Fruit fly (Drosophila melanogaster) whole organism, prepupa: Measurements from ENCODE around the gene CG14664.

Experiments used
- CG10669 ChIP-seq: fragments of 200-800 bp; sonication (Bioruptor generic); optimal IDR thresholded peaks from 3 replicates; lab custom pipeline; 2018; ENCODE audit warnings: missing biosample characterization, mild to moderate bottlenecking, missing genetic modification characterization, moderate library complexity
- CG11762 ChIP-seq: fragments of 200-800 bp; sonication (Bioruptor generic); optimal IDR thresholded peaks from 3 replicates; lab custom pipeline; 2016; ENCODE audit warnings: missing biosample characterization, missing genetic modification characterization; ENCODE audit not compliant: insufficient read depth
- CG11902 ChIP-seq: fragments of 200-800 bp; sonication (Bioruptor generic); optimal IDR thresholded peaks from 3 replicates; lab custom pipeline; 2016; ENCODE audit warnings: missing biosample characterization, missing genetic modification characterization
- CG15336 ChIP-seq: fragments of 200-800 bp; sonication (Bioruptor generic); IDR thresholded peaks from 2 replicates; pipeline ENCODE4 v1.3.6; 2022; ENCODE audit warnings: missing biosample characterization, missing genetic modification characterization
- CG1621 ChIP-seq: fragments of 200-800 bp; sonication (Bioruptor generic); optimal IDR thresholded peaks from 3 replicates; lab custom pipeline; 2018; ENCODE audit warnings: missing biosample characterization, mild to moderate bottlenecking, missing genetic modification characterization
- CG16779 ChIP-seq: fragments of 200-800 bp; sonication (Bioruptor generic); optimal IDR thresholded peaks from 3 replicates; lab custom pipeline; 2017; ENCODE audit warnings: missing biosample characterization, mild to moderate bottlenecking, missing genetic modification characterization
- CG3032 ChIP-seq: fragments of 200-800 bp; optimal IDR thresholded peaks from 2 replicates; lab custom pipeline; 2019; ENCODE audit warnings: missing biosample characterization, mild to moderate bottlenecking, missing genetic modification characterization, moderate library complexity
- CG31627 ChIP-seq: fragments of 200-800 bp; sonication (Bioruptor generic); optimal IDR thresholded peaks from 3 replicates; lab custom pipeline; 2016; ENCODE audit warnings: missing biosample characterization, missing genetic modification characterization
- CG32006 ChIP-seq: fragments of 200-800 bp; sonication (Bioruptor generic); optimal IDR thresholded peaks from 3 replicates; lab custom pipeline; 2017; ENCODE audit warnings: missing biosample characterization, mild to moderate bottlenecking, missing genetic modification characterization
- CG3919 ChIP-seq: fragments of 200-800 bp; sonication (Bioruptor generic); optimal IDR thresholded peaks from 3 replicates; lab custom pipeline; 2016; ENCODE audit warnings: missing biosample characterization, missing genetic modification characterization
- CG4318 ChIP-seq: fragments of 200-800 bp; sonication (Bioruptor generic); optimal IDR thresholded peaks from 3 replicates; lab custom pipeline; 2017; ENCODE audit warnings: missing biosample characterization, mild to moderate bottlenecking, missing genetic modification characterization
- CG6163 ChIP-seq: fragments of 200-800 bp; sonication (Bioruptor generic); IDR thresholded peaks from 3 replicates; pipeline ENCODE4 v1.3.6; 2022; ENCODE audit warnings: missing biosample characterization, missing genetic modification characterization
- CG6792 ChIP-seq: fragments of 200-800 bp; sonication (Bioruptor generic); optimal IDR thresholded peaks from 3 replicates; lab custom pipeline; 2016; ENCODE audit warnings: missing biosample characterization, missing genetic modification characterization
- CG6808 ChIP-seq: fragments of 200-800 bp; sonication (Bioruptor generic); optimal IDR thresholded peaks from 3 replicates; lab custom pipeline; 2017; ENCODE audit warnings: missing biosample characterization, missing genetic modification characterization, mild to moderate bottlenecking, moderate library complexity, missing genetic modification reagents
- CG6854 ChIP-seq: fragments of 200-800 bp; sonication (Bioruptor generic); optimal IDR thresholded peaks from 2 replicates; lab custom pipeline; 2017; ENCODE audit warnings: missing biosample characterization, mild to moderate bottlenecking, missing genetic modification characterization
- CG7368 ChIP-seq: fragments of 200-800 bp; sonication (Bioruptor generic); optimal IDR thresholded peaks from 3 replicates; lab custom pipeline; 2016; ENCODE audit warnings: missing biosample characterization, missing genetic modification characterization
- CG8119 ChIP-seq: fragments of 200-800 bp; sonication (Bioruptor generic); IDR thresholded peaks from 3 replicates; pipeline ENCODE4 v1.3.6; 2022; ENCODE audit warnings: missing biosample characterization, missing genetic modification characterization
- Eip75B ChIP-seq: fragments of 200-800 bp; sonication (Bioruptor generic); optimal IDR thresholded peaks from 3 replicates; lab custom pipeline; 2016; ENCODE audit warnings: missing biosample characterization, missing genetic modification characterization
- Eip78C ChIP-seq: fragments of 200-800 bp; sonication (Bioruptor generic); peaks from one replicate; lab custom pipeline; 2016; ENCODE audit warnings: missing biosample characterization, missing genetic modification characterization
- Eip93F ChIP-seq: fragments of 200-800 bp; sonication (Bioruptor generic); optimal IDR thresholded peaks from 2 replicates; lab custom pipeline; 2016; ENCODE audit warnings: missing biosample characterization, mild to moderate bottlenecking, missing genetic modification characterization
- Ets21C ChIP-seq: fragments of 200-800 bp; sonication (Bioruptor generic); optimal IDR thresholded peaks from 3 replicates; lab custom pipeline; 2016; ENCODE audit warnings: missing biosample characterization, missing genetic modification characterization
- Ets96B ChIP-seq: fragments of 200-800 bp; optimal IDR thresholded peaks from 2 replicates; lab custom pipeline; 2019; ENCODE audit warnings: missing biosample characterization, mild to moderate bottlenecking, missing genetic modification characterization, moderate library complexity
- Gug ChIP-seq: fragments of 200-800 bp; sonication (Bioruptor generic); IDR thresholded peaks from 2 replicates; pipeline ENCODE4 v1.3.6; 2022; ENCODE audit warnings: missing biosample characterization, missing genetic modification characterization
- Hr38 ChIP-seq: sonication (Bioruptor generic); optimal IDR thresholded peaks from 2 replicates; lab custom pipeline; 2016; ENCODE audit warnings: missing biosample characterization, missing genetic modification characterization
- Hr4 ChIP-seq: fragments of 200-800 bp; sonication (Bioruptor generic); optimal IDR thresholded peaks from 3 replicates; lab custom pipeline; 2016; ENCODE audit warnings: missing biosample characterization, missing genetic modification characterization
- Lpt ChIP-seq: fragments of 200-800 bp; sonication (Bioruptor generic); optimal IDR thresholded peaks from 3 replicates; lab custom pipeline; 2016; ENCODE audit warnings: missing biosample characterization, missing genetic modification characterization
- Smox ChIP-seq: fragments of 200-800 bp; sonication (Bioruptor generic); optimal IDR thresholded peaks from 3 replicates; lab custom pipeline; 2016; ENCODE audit warnings: missing biosample characterization, missing genetic modification characterization
- Sox14 ChIP-seq: fragments of 200-800 bp; sonication (Bioruptor generic); optimal IDR thresholded peaks from 3 replicates; lab custom pipeline; 2016; ENCODE audit warnings: missing biosample characterization, missing genetic modification characterization
- Sox15 ChIP-seq: fragments of 200-800 bp; sonication (Bioruptor generic); optimal IDR thresholded peaks from 3 replicates; lab custom pipeline; 2016; ENCODE audit warnings: missing biosample characterization, missing genetic modification characterization
- achi ChIP-seq: fragments of 200-800 bp; sonication (Bioruptor generic); optimal IDR thresholded peaks from 3 replicates; lab custom pipeline; 2016; ENCODE audit warnings: missing biosample characterization, missing genetic modification characterization
- cyc ChIP-seq: fragments of 200-800 bp; sonication (Bioruptor generic); optimal IDR thresholded peaks from 3 replicates; lab custom pipeline; 2016; ENCODE audit warnings: missing biosample characterization, missing genetic modification characterization
- dac ChIP-seq: fragments of 200-800 bp; sonication (Bioruptor generic); optimal IDR thresholded peaks from 2 replicates; lab custom pipeline; 2017; ENCODE audit warnings: missing biosample characterization, mild to moderate bottlenecking, missing genetic modification characterization
- esn ChIP-seq: fragments of 200-800 bp; sonication (Bioruptor generic); optimal IDR thresholded peaks from 2 replicates; lab custom pipeline; 2016; ENCODE audit warnings: missing biosample characterization, mild to moderate bottlenecking, missing genetic modification characterization, moderate library complexity
- fd85E ChIP-seq: fragments of 200-800 bp; sonication (Bioruptor generic); optimal IDR thresholded peaks from 3 replicates; lab custom pipeline; 2016; ENCODE audit warnings: missing biosample characterization, missing genetic modification characterization
- lz ChIP-seq: fragments of 200-800 bp; sonication (Bioruptor generic); optimal IDR thresholded peaks from 3 replicates; lab custom pipeline; 2016; ENCODE audit warnings: missing biosample characterization, missing genetic modification characterization
- ss ChIP-seq, 2 experiments: fragments of 200-800 bp; sonication (Bioruptor generic); optimal IDR thresholded peaks; 2 replicates in 1 of 2; 3 replicates in 1 of 2; lab custom pipeline; 2017 to 2018; ENCODE audit warnings: mild to moderate bottlenecking in 2 of 2, missing biosample characterization in 2 of 2, missing genetic modification characterization in 2 of 2, moderate library complexity in 1 of 2
- svp ChIP-seq: fragments of 200-800 bp; sonication (Bioruptor generic); peaks from one replicate; lab custom pipeline; 2016; ENCODE audit warnings: missing biosample characterization, missing genetic modification characterization
- topi ChIP-seq: fragments of 200-800 bp; sonication (Bioruptor generic); optimal IDR thresholded peaks from 3 replicates; lab custom pipeline; 2016; ENCODE audit warnings: missing biosample characterization, missing genetic modification characterization
- vri ChIP-seq: fragments of 200-800 bp; sonication (Bioruptor generic); optimal IDR thresholded peaks from 3 replicates; lab custom pipeline; 2016; ENCODE audit warnings: missing biosample characterization, mild to moderate bottlenecking, missing genetic modification characterization

Gene CG14664

dm6 chr3R:5232197-5232607, 8.3 kb downstream of the CG14664 start, which contains the start of the genes Kat60 and Mms19 (continued):
- TF ChIP-seq CG3032 (peak; percentile 57), Lpt (no peak), CG6792 (GFP tag; lab: Kevin White, UChicago) (peak; percentile 50), Eip93F (GFP tag; lab: Kevin White, UChicago) (peak; percentile 2), Sox14 (peak; percentile 81), Eip75B (peak; percentile 55), Eip78C (GFP tag; lab: Kevin White, UChicago) (peak; percentile 75), achi (GFP tag; lab: Kevin White, UChicago) (peak; percentile 48), Ets21C (GFP tag; lab: Kevin White, UChicago) (peak; percentile 77), Ets96B (tag; lab: Kevin White, UChicago) (peak; percentile 48), CG32006 (GFP tag; lab: Kevin White, UChicago) (no peak), CG3919 (peak; percentile 43), Sox15 (GFP tag; lab: Kevin White, UChicago) (peak; percentile 64), ss (GFP tag; optimal IDR thresholded peaks at IDR 0.05; lab: Kevin White, UChicago) (no peak)

dm6 chr3R:5237215-5237614, 13.3 kb downstream of the CG14664 start, which contains the start of gene rtp:
rtp (minus strand) TSS chr3R:5237315.
- TF ChIP-seq lz (GFP tag; lab: Kevin White, UChicago) (no peak), CG7368 (no peak), Smox (GFP tag; lab: Kevin White, UChicago) (no peak), dac (GFP tag; lab: Kevin White, UChicago) (no peak), CG6854 (GFP tag; lab: Kevin White, UChicago) (no peak), Hr38 (GFP tag; lab: Kevin White, UChicago) (no peak), Ets21C (GFP tag; lab: Kevin White, UChicago) (no peak), CG15336 (GFP tag; lab: Robert Waterston, UW) (no peak), Hr4 (GFP tag; lab: Kevin White, UChicago) (no peak), fd85E (GFP tag; lab: Kevin White, UChicago) (no peak), CG11902 (no peak)

- no peak for TF ChIP-seq CG11762 (GFP tag; lab: Kevin White, UChicago)
- TF ChIP-seq CG31627, result no peak
- no peak for TF ChIP-seq Sox15 (GFP tag; lab: Kevin White, UChicago)
Measured at dm6 chr3R:5240721-5241120, 16.8 kb downstream of the CG14664 start, which contains the start of gene CG33293. CG33293 (minus strand) TSS chr3R:5240735.

- TF ChIP-seq ss (GFP tag; optimal IDR thresholded peaks at IDR 0.05; lab: Kevin White, UChicago) (no peak), fd85E (GFP tag; lab: Kevin White, UChicago) (no peak), Eip78C (GFP tag; lab: Kevin White, UChicago) (peak; percentile 25), CG1621 (no peak), vri (GFP tag; lab: Kevin White, UChicago) (peak; percentile 43), CG31627 (no peak), svp (GFP tag; lab: Kevin White, UChicago) (peak; percentile 86), CG3032 (no peak), topi (GFP tag; lab: Kevin White, UChicago) (no peak), CG6792 (GFP tag; lab: Kevin White, UChicago) (no peak), Ets21C (GFP tag; lab: Kevin White, UChicago) (no peak), CG6854 (GFP tag; lab: Kevin White, UChicago) (peak; percentile 20)
Measured at dm6 chr3R:5246950-5247349, 23.0 kb downstream of the CG14664 start.

- TF ChIP-seq CG6808 (GFP tag; lab: Kevin White, UChicago) (no peak), CG3032 (peak; percentile 6), Sox15 (GFP tag; lab: Kevin White, UChicago) (no peak), esn (GFP tag; lab: Kevin White, UChicago) (no peak), CG4318 (no peak), CG6163 (GFP tag; lab: Robert Waterston, UW) (no peak), Eip78C (GFP tag; lab: Kevin White, UChicago) (peak; percentile 61), Gug (GFP tag; lab: Robert Waterston, UW) (no peak), CG16779 (tag; lab: Kevin White, UChicago) (no peak), CG8119 (no peak), ss (GFP tag; optimal IDR thresholded peaks at IDR 0.05; lab: Kevin White, UChicago) (no peak), cyc (GFP tag; lab: Kevin White, UChicago) (no peak), Hr38 (GFP tag; lab: Kevin White, UChicago) (no peak), CG6792 (GFP tag; lab: Kevin White, UChicago) (no peak), Lpt (no peak), CG10669 (GFP tag; lab: Kevin White, UChicago) (no peak)
Measured at dm6 chr3R:5249308-5249707, 25.4 kb downstream of the CG14664 start.
